Worm (Caenorhabditis elegans): ENCODE data around the gene F53F4.15.

The F53F4.15 gene

ce11 chrV:13571714-13572258 lies 49.0 kb upstream of the F53F4.15 start, which contains the start of gene C50B8.4 (continued):
- no peak for TF ChIP-seq lim-7 (GFP tag; IDR thresholded peaks at IDR 0.05)
- peak; percentile 63 for TF ChIP-seq hlh-30 (tag; optimal IDR thresholded peaks at IDR 0.05; ENCODE audit: insufficient read depth)
- no peak for TF ChIP-seq nhr-11 (tag; optimal IDR thresholded peaks at IDR 0.05)

ce11 chrV:13575866-13576265 lies 44.9 kb upstream of the F53F4.15 start:
- no peak for TF ChIP-seq Y105C5A.15 (GFP tag; IDR thresholded peaks at IDR 0.05)
- 0 out of 2 replicates have a peak, but pooled peaks have one; percentile 28 for TF ChIP-seq madf-9 (GFP tag; conservative IDR thresholded peaks at IDR 0.05)
- peak; percentile 10 for TF ChIP-seq nhr-6 (tag; optimal IDR thresholded peaks at IDR 0.05)

ce11 chrV:13576828-13577227 lies 43.9 kb upstream of the F53F4.15 start:
- TF ChIP-seq ceh-28 (tag; optimal IDR thresholded peaks at IDR 0.05) (no peak), daf-16 (GFP tag; optimal IDR thresholded peaks at IDR 0.05) (no peak), daf-16 (tag; optimal IDR thresholded peaks at IDR 0.05) (peak; percentile 93), lin-13 (GFP tag; optimal IDR thresholded peaks at IDR 0.05) (no peak), ceh-32 (tag; optimal IDR thresholded peaks at IDR 0.05; ENCODE audit: poor library complexity) (no peak), spr-3 (GFP tag; optimal IDR thresholded peaks at IDR 0.05) (no peak), lim-7 (GFP tag; IDR thresholded peaks at IDR 0.05) (no peak), Y75B8A.6 (GFP tag; IDR thresholded peaks at IDR 0.05) (no peak), hmg-1.1 (GFP tag; IDR thresholded peaks at IDR 0.05) (no peak), aha-1 (tag) (peak; percentile 0), hlh-30 (tag; optimal IDR thresholded peaks at IDR 0.05; ENCODE audit: insufficient read depth) (peak; percentile 31), lir-3 (tag; optimal IDR thresholded peaks at IDR 0.05) (no peak), hlh-11 (tag; optimal IDR thresholded peaks at IDR 0.05) (peak; percentile 34), nhr-48 (tag; optimal IDR thresholded peaks at IDR 0.05) (no peak), zag-1 (tag; optimal IDR thresholded peaks at IDR 0.05) (no peak), F37D6.2 (tag; optimal IDR thresholded peaks at IDR 0.05) (no peak), pqm-1 (tag; optimal IDR thresholded peaks at IDR 0.05) (peak; percentile 66), daf-8 (GFP tag; IDR thresholded peaks at IDR 0.05) (no peak), dve-1 (tag; optimal IDR thresholded peaks at IDR 0.05; ENCODE audit: insufficient read depth) (peak; percentile 40), F10B5.3 (tag; optimal IDR thresholded peaks at IDR 0.05) (no peak), daf-12 (tag; optimal IDR thresholded peaks at IDR 0.05) (no peak), mdl-1 (tag; optimal IDR thresholded peaks at IDR 0.05) (no peak), nhr-11 (tag; optimal IDR thresholded peaks at IDR 0.05) (no peak), egl-43 (GFP tag; IDR thresholded peaks at IDR 0.05) (no peak), lin-39 (tag; optimal IDR thresholded peaks at IDR 0.05) (no peak), attf-4 (tag; optimal IDR thresholded peaks at IDR 0.05) (no peak), vab-7 (GFP tag; IDR thresholded peaks at IDR 0.05) (no peak), mes-2 (tag; optimal IDR thresholded peaks at IDR 0.05; ENCODE audit: poor library complexity, severe bottlenecking) (no peak), dmd-8 (GFP tag; IDR thresholded peaks at IDR 0.05) (no peak), lin-29 (GFP tag; IDR thresholded peaks at IDR 0.05) (no peak), mxl-2 (GFP tag; conservative IDR thresholded peaks at IDR 0.05) (no peak), dmd-6 (GFP tag; IDR thresholded peaks at IDR 0.05) (0 out of 2 replicates have a peak, but pooled peaks have one; percentile 24), nhr-28 (tag; optimal IDR thresholded peaks at IDR 0.05) (peak; percentile 52), zip-11 (GFP tag; IDR thresholded peaks at IDR 0.05) (no peak), sdz-12 (GFP tag; optimal IDR thresholded peaks at IDR 0.05) (no peak), fkh-10 (GFP tag; optimal IDR thresholded peaks at IDR 0.05) (no peak), lin-15B (tag; optimal IDR thresholded peaks at IDR 0.05) (no peak), hif-1 (tag; optimal IDR thresholded peaks at IDR 0.05) (no peak), nhr-42 (GFP tag; IDR thresholded peaks at IDR 0.05) (no peak), nhr-6 (tag; optimal IDR thresholded peaks at IDR 0.05) (peak; percentile 36), zfp-2 (tag; optimal IDR thresholded peaks at IDR 0.05) (no peak), ces-1 (GFP tag; optimal IDR thresholded peaks at IDR 0.05) (no peak), ceh-20 (GFP tag; IDR thresholded peaks at IDR 0.05) (no peak)
